Worm (Caenorhabditis elegans): ENCODE measurements around the gene pgap-1.
A peak's percentile ranks its signal among the peaks of the same experiment; 100 is the strongest.

The pgap-1 gene

ce11 chrV:11228653-11229173 lies 13.0 kb upstream of the pgap-1 start, which contains the start of gene pqn-70 (continued):
- TF ChIP-seq F57C9.4 (tag; optimal IDR thresholded peaks at IDR 0.05) (no peak), dpff-1 (tag; optimal IDR thresholded peaks at IDR 0.05) (no peak), hlh-12 (tag; optimal IDR thresholded peaks at IDR 0.05) (no peak), nhr-179 (tag; optimal IDR thresholded peaks at IDR 0.05) (no peak), let-526 (GFP tag; IDR thresholded peaks at IDR 0.05) (0 out of 2 replicates have a peak, but pooled peaks have one; percentile 53), K11D2.4 (GFP tag; IDR thresholded peaks at IDR 0.05) (0 out of 2 replicates have a peak, but pooled peaks have one; percentile 42), athp-1 (tag; optimal IDR thresholded peaks at IDR 0.05) (peak; percentile 33), snpc-1.1 (tag; optimal IDR thresholded peaks at IDR 0.05; ENCODE audit: insufficient read depth) (no peak), mes-4 (tag; optimal IDR thresholded peaks at IDR 0.05) (no peak), tlf-1 (GFP tag; optimal IDR thresholded peaks at IDR 0.05) (peak; percentile 46), madf-3 (GFP tag; IDR thresholded peaks at IDR 0.05) (0 out of 2 replicates have a peak, but pooled peaks have one; percentile 64), mxl-1 (tag; optimal IDR thresholded peaks at IDR 0.05) (no peak), ZK185.1 (tag; optimal IDR thresholded peaks at IDR 0.05; ENCODE audit: poor library complexity, severe bottlenecking) (peak; percentile 65), B0261.1 (tag; optimal IDR thresholded peaks at IDR 0.05) (no peak), egl-44 (GFP tag; IDR thresholded peaks at IDR 0.05) (no peak), hlh-26 (GFP tag; conservative IDR thresholded peaks at IDR 0.05) (no peak), ztf-26 (tag; optimal IDR thresholded peaks at IDR 0.05) (no peak), dox-1 (GFP tag; IDR thresholded peaks at IDR 0.05) (peak; percentile 67), nfya-2 (GFP tag; IDR thresholded peaks at IDR 0.05) (no peak), nhr-90 (tag; optimal IDR thresholded peaks at IDR 0.05) (no peak), pha-4 (tag; optimal IDR thresholded peaks at IDR 0.05) (no peak), lsy-27 (tag; optimal IDR thresholded peaks at IDR 0.05; ENCODE audit: borderline replicate concordance, insufficient read depth) (no peak), K12H6.12 (tag; optimal IDR thresholded peaks at IDR 0.05) (peak; percentile 70), F55B11.4 (tag; optimal IDR thresholded peaks at IDR 0.05; ENCODE audit: borderline replicate concordance, insufficient read depth) (no peak), nfya-1 (tag; optimal IDR thresholded peaks at IDR 0.05; ENCODE audit: borderline replicate concordance, insufficient read depth) (no peak), Y95B8A.8 (GFP tag; IDR thresholded peaks at IDR 0.05) (0 out of 2 replicates have a peak, but pooled peaks have one; percentile 7), F39B2.1 (GFP tag; IDR thresholded peaks at IDR 0.05) (no peak), lag-1 (GFP tag; IDR thresholded peaks at IDR 0.05) (no peak), unc-130 (GFP tag; optimal IDR thresholded peaks at IDR 0.05) (peak; percentile 28), ama-1 (optimal IDR thresholded peaks at IDR 0.05) (no peak), ama-1 (GFP tag; optimal IDR thresholded peaks at IDR 0.05) (no peak), rpc-1 (optimal IDR thresholded peaks at IDR 0.05) (no peak), rpc-1 (tag; optimal IDR thresholded peaks at IDR 0.05) (no peak), tbp1 (GFP tag; optimal IDR thresholded peaks at IDR 0.05) (peak; percentile 62), F57A8.1 (GFP tag; optimal IDR thresholded peaks at IDR 0.05) (no peak), lir-1 (GFP tag; conservative IDR thresholded peaks at IDR 0.05) (peak; percentile 45; the same call in 1 of the 2 replicates), aptf-3 (GFP tag; IDR thresholded peaks at IDR 0.05) (no peak), F49E8.2 (tag; optimal IDR thresholded peaks at IDR 0.05; ENCODE audit: insufficient read depth) (no peak), let-607 (tag; optimal IDR thresholded peaks at IDR 0.05) (peak; percentile 8 to 71), sptf-2 (GFP tag; optimal IDR thresholded peaks at IDR 0.05) (no peak), bed-2 (GFP tag; IDR thresholded peaks at IDR 0.05) (no peak), F23B12.7 (tag; optimal IDR thresholded peaks at IDR 0.05; ENCODE audit: insufficient read depth) (peak; percentile 53), tbx-9 (tag; optimal IDR thresholded peaks at IDR 0.05; ENCODE audit: borderline replicate concordance) (no peak), xnd-1 (tag; optimal IDR thresholded peaks at IDR 0.05) (no peak), ceh-58 (GFP tag; IDR thresholded peaks at IDR 0.05) (no peak), madf-10 (tag; optimal IDR thresholded peaks at IDR 0.05) (peak; percentile 76), F10E7.11 (tag; optimal IDR thresholded peaks at IDR 0.05) (no peak), mel-28 (tag; optimal IDR thresholded peaks at IDR 0.05; ENCODE audit: borderline replicate concordance) (no peak)
